Worm (Caenorhabditis elegans) whole organism, mixed stage, embryonic: ENCODE measurements around the gene T27C5.10.

Experiments used
- bed-3 ChIP-seq: fragments of 200-800 bp; sonication (Bioruptor generic); optimal IDR thresholded peaks from 3 replicates; lab custom pipeline; 2018; ENCODE audit warnings: mild to moderate bottlenecking, missing genetic modification characterization, moderate library complexity, missing compliant biosample characterization
- blmp-1 ChIP-seq: fragments of 150-350 bp; optimal IDR thresholded peaks from 2 replicates; lab custom pipeline; 2014; ENCODE audit warnings: missing biosample characterization, missing genetic modification characterization
- ceh-39 ChIP-seq: fragments of 150-350 bp; optimal IDR thresholded peaks from 2 replicates; lab custom pipeline; 2014; ENCODE audit warnings: missing biosample characterization, missing genetic modification characterization
- ceh-43 ChIP-seq: fragments of 200-800 bp; sonication (Bioruptor generic); optimal IDR thresholded peaks from 2 replicates; lab custom pipeline; 2018; ENCODE audit warnings: mild to moderate bottlenecking, missing genetic modification characterization, moderate library complexity, missing compliant biosample characterization
- ceh-83 ChIP-seq: fragments of 200-800 bp; sonication (Bioruptor generic); optimal IDR thresholded peaks from 2 replicates; lab custom pipeline; 2018; ENCODE audit warnings: mild to moderate bottlenecking, missing genetic modification characterization, missing compliant biosample characterization
- ces-1 ChIP-seq: fragments of 150-350 bp; optimal IDR thresholded peaks from 2 replicates; lab custom pipeline; 2014; ENCODE audit warnings: missing biosample characterization, missing genetic modification reagents, missing genetic modification characterization
- cnd-1 ChIP-seq: fragments of 200-800 bp; sonication (Bioruptor generic); optimal IDR thresholded peaks from 2 replicates; lab custom pipeline; 2018; ENCODE audit warnings: mild to moderate bottlenecking, missing genetic modification characterization, missing compliant biosample characterization
- drap-1 ChIP-seq: fragments of 200-800 bp; sonication (Bioruptor generic); optimal IDR thresholded peaks from 3 replicates; lab custom pipeline; 2018; ENCODE audit warnings: mild to moderate bottlenecking, missing genetic modification characterization, missing compliant biosample characterization
- elt-1 ChIP-seq: sonication (generic microtip); optimal IDR thresholded peaks from 2 replicates; lab custom pipeline; 2017; ENCODE audit warnings: missing genetic modification characterization, mild to moderate bottlenecking, missing compliant biosample characterization, antibody characterized with exemption, moderate library complexity, borderline replicate concordance; ENCODE audit not compliant: insufficient read depth
- elt-3 ChIP-seq: fragments of 150-350 bp; optimal IDR thresholded peaks from 2 replicates; lab custom pipeline; 2014; ENCODE audit warnings: missing biosample characterization, missing genetic modification characterization
- ham-2 ChIP-seq: fragments of 200-800 bp; sonication (Bioruptor generic); optimal IDR thresholded peaks from 2 replicates; lab custom pipeline; 2018; ENCODE audit warnings: mild to moderate bottlenecking, missing genetic modification characterization, missing compliant biosample characterization
- hlh-1 ChIP-seq: fragments of 150-350 bp; optimal IDR thresholded peaks from 2 replicates; lab custom pipeline; 2014; ENCODE audit warnings: missing biosample characterization, missing genetic modification reagents, missing genetic modification characterization
- lin-13 ChIP-seq: fragments of 150-350 bp; optimal IDR thresholded peaks from 2 replicates; lab custom pipeline; 2014; ENCODE audit warnings: missing biosample characterization, missing genetic modification characterization
- lin-32 ChIP-seq: fragments of 200-800 bp; sonication (Bioruptor generic); optimal IDR thresholded peaks from 2 replicates; lab custom pipeline; 2018; ENCODE audit warnings: mild to moderate bottlenecking, missing genetic modification characterization, missing compliant biosample characterization
- mab-5 ChIP-seq: fragments of 150-350 bp; optimal IDR thresholded peaks from 2 replicates; lab custom pipeline; 2014; ENCODE audit warnings: missing biosample characterization, missing genetic modification characterization
- mep-1 ChIP-seq: fragments of 150-350 bp; optimal IDR thresholded peaks from 2 replicates; lab custom pipeline; 2017; ENCODE audit warnings: missing biosample characterization, missing genetic modification reagents, missing genetic modification characterization, inconsistent platforms
- mls-2 ChIP-seq: sonication (generic microtip); optimal IDR thresholded peaks from 2 replicates; lab custom pipeline; 2016; ENCODE audit warnings: mild to moderate bottlenecking, missing genetic modification characterization, moderate library complexity, missing compliant biosample characterization
- nhr-12 ChIP-seq: fragments of 150-350 bp; optimal IDR thresholded peaks from 2 replicates; lab custom pipeline; 2014; ENCODE audit warnings: missing biosample characterization, missing genetic modification characterization
- nhr-2 ChIP-seq: fragments of 150-350 bp; optimal IDR thresholded peaks from 2 replicates; lab custom pipeline; 2014; ENCODE audit warnings: missing biosample characterization, missing genetic modification characterization
- nhr-237 ChIP-seq: fragments of 150-350 bp; optimal IDR thresholded peaks from 2 replicates; lab custom pipeline; 2014; ENCODE audit warnings: missing biosample characterization, missing genetic modification characterization
- nhr-28 ChIP-seq: fragments of 150-350 bp; optimal IDR thresholded peaks from 2 replicates; lab custom pipeline; 2014; ENCODE audit warnings: missing biosample characterization, missing genetic modification characterization
- pha-4 ChIP-seq: fragments of 150-350 bp; optimal IDR thresholded peaks from 2 replicates; lab custom pipeline; 2018; ENCODE audit warnings: missing biosample characterization, missing genetic modification reagents, missing genetic modification characterization
- sem-2 ChIP-seq: fragments of 200-800 bp; sonication (Bioruptor generic); optimal IDR thresholded peaks from 2 replicates; lab custom pipeline; 2018; ENCODE audit warnings: mild to moderate bottlenecking, missing genetic modification characterization, missing compliant biosample characterization
- snpc-4 ChIP-seq: fragments of 150-350 bp; optimal IDR thresholded peaks from 2 replicates; lab custom pipeline; 2014; ENCODE audit warnings: missing biosample characterization, missing genetic modification characterization
- sptf-1 ChIP-seq: sonication (generic microtip); optimal IDR thresholded peaks from 2 replicates; lab custom pipeline; 2017; ENCODE audit warnings: mild to moderate bottlenecking, missing genetic modification characterization, moderate library complexity, missing compliant biosample characterization
- tbx-8 ChIP-seq: fragments of 200-800 bp; sonication (Bioruptor generic); optimal IDR thresholded peaks from 2 replicates; lab custom pipeline; 2018; ENCODE audit warnings: mild to moderate bottlenecking, missing genetic modification characterization, moderate library complexity, missing compliant biosample characterization
- unc-120 ChIP-seq: sonication (generic microtip); optimal IDR thresholded peaks from 2 replicates; lab custom pipeline; 2017; ENCODE audit warnings: missing genetic modification characterization, missing compliant biosample characterization; ENCODE audit not compliant: poor library complexity, severe bottlenecking
- unc-39 ChIP-seq: fragments of 150-350 bp; optimal IDR thresholded peaks from 2 replicates; lab custom pipeline; 2014; ENCODE audit warnings: missing biosample characterization, missing genetic modification characterization
- unc-62 ChIP-seq: fragments of 150-350 bp; optimal IDR thresholded peaks from 2 replicates; lab custom pipeline; 2014; ENCODE audit warnings: missing biosample characterization, missing genetic modification reagents, missing genetic modification characterization
- ztf-11 ChIP-seq: fragments of 150-350 bp; optimal IDR thresholded peaks from 2 replicates; lab custom pipeline; 2014; ENCODE audit warnings: missing biosample characterization, missing genetic modification characterization

The T27C5.10 gene

DNA sequence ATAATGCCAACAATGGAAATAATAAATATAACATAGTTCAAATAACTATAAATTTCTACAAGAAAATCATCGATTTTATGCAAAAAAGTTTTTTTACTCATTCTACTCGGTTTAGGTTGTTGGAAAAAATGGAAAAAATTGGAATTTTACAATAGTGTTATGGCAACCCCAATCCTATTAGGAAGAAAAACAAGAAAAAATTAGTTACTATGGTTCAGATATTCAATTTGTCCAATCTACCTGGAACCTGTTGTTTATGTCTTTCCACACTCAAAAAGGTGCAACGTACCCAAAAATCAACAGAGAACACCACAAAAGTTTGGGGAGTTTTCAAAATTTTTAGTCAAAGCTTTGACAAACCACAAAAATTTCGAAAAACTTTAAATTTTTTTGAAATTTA lies at the start of gene T27C5.10:
Gene T27C5.10 (minus strand): TSS at position 101 of the 400 bp plus-strand sequence.
- TF ChIP-seq unc-120 (tag; lab: Kevin White, UChicago) (no peak), unc-62 (no peak), nhr-237 (tag; lab: Kevin White, UChicago) (no peak), ham-2 (GFP tag; lab: Kevin White, UChicago) (no peak), elt-3 (tag; lab: Kevin White, UChicago) (no peak), mep-1 (tag; lab: Kevin White, UChicago) (no peak), nhr-28 (tag; lab: Kevin White, UChicago) (no peak), nhr-2 (tag; lab: Kevin White, UChicago) (no peak), ztf-11 (tag; lab: Kevin White, UChicago) (no peak), blmp-1 (tag; lab: Kevin White, UChicago) (no peak), bed-3 (no peak), ceh-83 (GFP tag; lab: Kevin White, UChicago) (no peak), ces-1 (GFP tag; lab: Kevin White, UChicago) (no peak), pha-4 (no peak), lin-32 (no peak), sem-2 (GFP tag; lab: Kevin White, UChicago) (no peak), sptf-1 (no peak), snpc-4 (tag; lab: Kevin White, UChicago) (no peak)

DNA sequence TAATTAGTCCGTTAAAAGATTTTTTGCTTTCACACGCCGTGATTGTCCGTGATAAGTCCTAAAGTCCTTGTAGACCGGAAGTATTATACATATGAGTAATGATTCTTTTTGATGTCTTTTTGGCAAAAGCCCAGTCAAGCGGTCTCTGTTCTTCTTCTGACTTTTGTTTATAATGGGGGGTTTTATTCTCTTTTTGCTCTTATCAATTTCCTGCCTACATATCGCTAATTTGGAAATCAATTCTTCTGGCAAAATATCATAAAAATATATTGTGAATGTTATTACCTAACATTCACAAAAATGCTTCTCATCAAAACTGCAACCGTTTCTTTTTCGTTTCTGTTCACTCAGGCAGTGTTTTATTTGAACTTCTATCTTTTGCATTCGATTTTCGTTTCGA lies 46.5 kb upstream of the T27C5.10 start, which contains the start of gene srbc-61:
Gene srbc-61 (plus strand): TSS at position 301 of the 400 bp plus-strand sequence.
- TF ChIP-seq hlh-1 (tag; lab: Kevin White, UChicago) = no peak

DNA sequence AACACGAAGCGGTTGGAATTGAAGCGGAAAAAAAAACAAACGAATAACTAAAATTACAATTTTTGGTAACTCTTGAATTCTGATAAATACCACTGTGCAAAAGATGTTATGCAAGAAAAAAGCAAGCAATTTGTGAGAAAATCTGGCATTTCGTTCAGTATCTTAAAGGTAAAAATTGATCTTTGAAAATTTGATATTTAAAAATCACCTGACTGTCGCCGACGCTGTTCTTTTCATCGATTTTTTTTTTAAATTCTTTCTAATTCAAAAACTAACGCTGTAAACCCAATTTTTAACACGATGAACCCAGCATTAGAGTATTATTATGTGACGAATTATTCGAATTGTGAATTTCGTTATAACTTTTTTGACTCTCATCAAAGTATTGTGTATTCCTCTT lies 43.7 kb upstream of the T27C5.10 start, which contains the start of gene srh-123:
Gene srh-123 (plus strand): TSS at position 301 of the 400 bp plus-strand sequence.
- TF ChIP-seq ztf-11 (tag; lab: Kevin White, UChicago) (no peak), mep-1 (tag; lab: Kevin White, UChicago) (no peak), unc-39 (tag; lab: Kevin White, UChicago) (no peak), unc-62 (no peak), ceh-39 (tag; lab: Kevin White, UChicago) (no peak), elt-1 (tag; lab: Kevin White, UChicago) (no peak), sptf-1 (no peak), snpc-4 (tag; lab: Kevin White, UChicago) (no peak), drap-1 (GFP tag; lab: Kevin White, UChicago) (no peak)

DNA sequence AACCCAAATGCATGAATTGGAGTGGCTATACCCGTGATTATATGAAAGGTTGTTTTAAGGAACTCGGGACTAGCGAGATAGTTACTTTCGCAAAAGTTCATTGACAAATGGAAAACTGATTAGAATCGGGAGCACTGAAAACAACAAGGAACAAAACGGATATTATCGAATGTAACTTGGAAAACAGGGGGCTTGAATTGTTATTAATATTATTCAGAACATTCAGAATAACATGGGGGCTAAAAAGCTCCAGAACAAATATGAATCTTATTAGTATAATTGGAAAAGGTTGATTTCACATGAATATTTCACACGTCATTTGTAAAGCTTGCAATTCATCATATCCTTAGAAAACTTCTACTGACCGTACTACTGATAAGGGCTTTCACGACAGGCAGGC lies 41.6 kb upstream of the T27C5.10 start, which contains the start of gene srh-235:
Gene srh-235 (minus strand): TSS at position 101 of the 400 bp plus-strand sequence.
- TF ChIP-seq ceh-83 (GFP tag; lab: Kevin White, UChicago) = no peak
- TF ChIP-seq nhr-12 = no peak
- no peak for TF ChIP-seq bed-3
- TF ChIP-seq nhr-28 (tag; lab: Kevin White, UChicago) = no peak
- TF ChIP-seq unc-39 (tag; lab: Kevin White, UChicago) = no peak
- no peak for TF ChIP-seq sem-2 (GFP tag; lab: Kevin White, UChicago)
- no peak for TF ChIP-seq drap-1 (GFP tag; lab: Kevin White, UChicago)
- no peak for TF ChIP-seq unc-62

DNA sequence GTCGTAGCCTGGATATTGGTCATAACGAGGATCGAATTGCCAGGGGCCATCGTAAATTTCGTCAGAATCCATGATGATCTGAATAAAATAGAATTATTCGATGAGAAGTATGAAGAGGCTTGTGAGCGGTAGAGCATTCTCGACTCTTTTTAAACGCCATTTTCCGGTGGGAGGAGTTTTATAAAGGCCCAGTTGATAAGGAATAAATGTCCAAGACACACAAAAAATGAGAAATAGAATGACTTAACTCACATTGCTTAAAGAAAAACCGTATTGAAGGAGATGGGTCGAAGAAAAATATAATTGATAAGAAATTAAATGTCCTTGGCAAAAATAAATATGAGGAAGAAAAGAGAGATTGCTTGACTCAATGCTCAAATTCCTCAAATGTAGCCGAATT lies 39.2 kb upstream of the T27C5.10 start, which contains the start of gene F20E11.17:
Gene F20E11.17 (minus strand): TSS at position 101 of the 400 bp plus-strand sequence.
- no peak for TF ChIP-seq sptf-1
- no peak for TF ChIP-seq nhr-12
- TF ChIP-seq mep-1 (tag; lab: Kevin White, UChicago) = no peak
- no peak for TF ChIP-seq mls-2
- no peak for TF ChIP-seq drap-1 (GFP tag; lab: Kevin White, UChicago)
- no peak for TF ChIP-seq nhr-2 (tag; lab: Kevin White, UChicago)
- TF ChIP-seq ztf-11 (tag; lab: Kevin White, UChicago) = no peak
- TF ChIP-seq lin-13 (tag; lab: Kevin White, UChicago) = no peak
- TF ChIP-seq tbx-8 (GFP tag; lab: Kevin White, UChicago) = no peak
- TF ChIP-seq, all 35 proteins: peak for 0

DNA sequence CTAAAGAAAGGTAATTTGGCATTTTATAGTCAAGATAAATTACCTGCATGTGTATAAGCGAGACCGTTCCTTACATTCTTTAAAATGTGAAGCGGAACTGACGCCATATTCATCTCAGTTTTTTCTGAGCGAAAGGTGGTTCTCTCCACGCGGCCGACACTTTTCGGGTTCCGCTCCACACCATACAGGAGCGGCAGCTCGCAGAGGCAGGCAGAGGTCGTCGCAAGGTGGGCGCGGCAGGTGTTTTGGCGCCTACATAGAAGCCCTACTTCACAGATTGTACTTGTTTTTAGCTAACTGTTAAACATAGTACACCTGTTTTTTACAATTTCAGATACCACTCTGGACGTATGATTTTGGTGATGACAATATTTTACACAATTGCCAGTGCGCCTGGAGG lies 37.9 kb upstream of the T27C5.10 start:
- no peak for TF ChIP-seq mls-2
- no peak for TF ChIP-seq pha-4
- TF ChIP-seq nhr-2 (tag; lab: Kevin White, UChicago) = no peak
- TF ChIP-seq ceh-39 (tag; lab: Kevin White, UChicago) = no peak
- TF ChIP-seq nhr-237 (tag; lab: Kevin White, UChicago) = no peak
- no peak for TF ChIP-seq drap-1 (GFP tag; lab: Kevin White, UChicago)
- no peak for TF ChIP-seq blmp-1 (tag; lab: Kevin White, UChicago)
- TF ChIP-seq cnd-1 (tag; lab: Kevin White, UChicago) = no peak
- no peak for TF ChIP-seq hlh-1 (tag; lab: Kevin White, UChicago)
- no peak for TF ChIP-seq mab-5
- no peak for TF ChIP-seq ceh-43 (GFP tag; lab: Kevin White, UChicago)
- TF ChIP-seq bed-3 = no peak
- no peak for TF ChIP-seq mep-1 (tag; lab: Kevin White, UChicago)
- TF ChIP-seq ztf-11 (tag; lab: Kevin White, UChicago) = no peak
- TF ChIP-seq snpc-4 (tag; lab: Kevin White, UChicago) = no peak
- TF ChIP-seq ces-1 (GFP tag; lab: Kevin White, UChicago) = no peak
- no peak for TF ChIP-seq elt-3 (tag; lab: Kevin White, UChicago)
